Worm (Caenorhabditis elegans): ENCODE results near the gene rnf-121.

ce11 chrIII:4209188-4209587 is 38.4 kb upstream of the rnf-121 start, which contains the start of gene phlp-2:
- TF ChIP-seq snpc-4 (tag; optimal IDR thresholded peaks at IDR 0.05) (no peak), lin-15B (tag; optimal IDR thresholded peaks at IDR 0.05) (no peak), fos-1 (tag; optimal IDR thresholded peaks at IDR 0.05) (no peak), lin-39 (tag; optimal IDR thresholded peaks at IDR 0.05) (no peak), pag-3 (tag; optimal IDR thresholded peaks at IDR 0.05; ENCODE audit: borderline replicate concordance, insufficient read depth) (no peak)
